Fruit fly (Drosophila melanogaster) whole organism, wandering third instar larva: ENCODE data around the gene SdicB.

Experiments used
- HLH106 ChIP-seq: fragments of 200-800 bp; optimal IDR thresholded peaks from 3 replicates; lab custom pipeline; 2019; ENCODE audit warnings: missing biosample characterization, mild to moderate bottlenecking, missing genetic modification characterization, moderate library complexity
- h ChIP-seq: fragments of 200-800 bp; sonication (Bioruptor generic); optimal IDR thresholded peaks from 3 replicates; lab custom pipeline; 2016; ENCODE audit warnings: missing biosample characterization, mild to moderate bottlenecking, missing genetic modification characterization
- lola ChIP-seq: fragments of >200 bp; optimal IDR thresholded peaks from 2 replicates; lab custom pipeline; 2017; ENCODE audit warnings: missing biosample characterization, missing genetic modification characterization
- pan ChIP-seq: fragments of >200 bp; optimal IDR thresholded peaks from 2 replicates; lab custom pipeline; 2017
- psq ChIP-seq: fragments of 200-800 bp; sonication (Bioruptor generic); optimal IDR thresholded peaks from 3 replicates; lab custom pipeline; 2017; ENCODE audit warnings: missing biosample characterization, mild to moderate bottlenecking, missing genetic modification characterization, moderate library complexity
- sv ChIP-seq: fragments of 200-800 bp; sonication (Bioruptor generic); optimal IDR thresholded peaks from 3 replicates; lab custom pipeline; 2016; ENCODE audit warnings: missing biosample characterization, missing genetic modification characterization
- usp ChIP-seq: fragments of >200 bp; optimal IDR thresholded peaks from 2 replicates; lab custom pipeline; 2017; ENCODE audit warnings: missing biosample characterization, missing genetic modification characterization

DNA sequence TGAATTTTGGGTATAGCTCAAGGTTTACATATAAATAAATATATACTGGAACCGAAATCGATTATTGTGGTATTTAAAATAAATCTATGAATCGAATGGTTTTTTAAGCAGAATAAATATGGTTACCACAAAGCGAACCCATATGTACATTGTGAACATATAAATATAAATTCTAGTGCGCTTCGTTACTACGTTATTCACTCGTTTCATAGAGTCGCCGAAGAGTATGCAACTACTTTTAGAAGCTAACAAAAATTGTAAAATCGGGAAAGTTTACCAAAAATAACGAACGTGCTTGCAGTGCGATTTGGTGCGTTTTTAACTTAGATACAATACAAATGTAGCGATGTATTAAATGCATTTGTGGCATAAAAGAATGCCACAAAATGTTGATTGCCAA is 53.5 kb downstream of the SdicB start:
- no peak for TF ChIP-seq h (GFP tag; lab: Kevin White, UChicago)
- TF ChIP-seq psq (GFP tag; lab: Kevin White, UChicago) = no peak
- no peak for TF ChIP-seq usp
- no peak for TF ChIP-seq HLH106 (tag; lab: Kevin White, UChicago)
- TF ChIP-seq sv (GFP tag; lab: Kevin White, UChicago) = no peak
- TF ChIP-seq pan (lab: Kevin White, UChicago) = no peak
- TF ChIP-seq lola (GFP tag; lab: Kevin White, UChicago) = no peak
